Fruit fly (Drosophila melanogaster): ENCODE data around the gene Snoo.

Snoo gene

DNA sequence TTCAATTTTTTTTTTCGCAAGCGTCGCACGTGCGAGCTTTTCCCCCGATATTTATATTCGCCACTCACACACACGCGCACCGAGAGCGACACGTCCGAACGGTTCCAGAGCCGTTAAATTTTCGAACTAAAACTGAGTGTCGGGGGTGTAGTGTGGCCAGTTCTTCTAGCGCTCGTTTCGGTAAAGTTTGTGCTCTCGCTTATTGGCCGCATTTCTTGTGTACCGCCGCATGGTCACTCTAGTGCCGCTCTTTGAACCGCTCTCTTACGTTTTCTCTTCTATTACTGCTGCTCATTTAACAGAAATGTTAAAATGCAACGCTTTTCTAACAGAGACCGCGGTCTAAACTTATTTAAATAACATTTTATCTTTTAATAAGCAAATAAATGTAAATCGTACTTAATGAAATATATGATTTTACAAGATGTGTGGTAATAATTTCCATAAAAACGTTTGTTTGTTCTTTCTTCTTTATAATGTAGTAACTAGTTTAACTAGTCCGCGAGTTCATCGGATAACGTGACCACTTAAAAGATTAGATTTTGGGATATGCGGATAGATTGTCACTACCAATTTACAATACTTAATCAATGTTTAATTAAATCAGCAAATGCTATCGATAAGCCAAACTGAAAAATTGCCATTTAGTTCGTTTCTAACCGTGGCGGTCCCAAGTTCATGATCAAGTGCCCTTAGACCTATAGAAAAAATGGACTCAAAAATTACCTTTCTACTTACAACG is at the start of gene Snoo (continued):
- no peak for TF ChIP-seq CG10321 (GFP tag; IDR thresholded peaks at IDR 0.05)
- TF ChIP-seq CG14710 (tag; optimal IDR thresholded peaks at IDR 0.05): no peak
- no peak for TF ChIP-seq run (tag; optimal IDR thresholded peaks at IDR 0.05)
- TF ChIP-seq chinmo (GFP tag; IDR thresholded peaks at IDR 0.05; ENCODE audit: partially characterized antibody): peak; percentile 87; the same call in 2 of the 4 replicates
- TF ChIP-seq psq (GFP tag; optimal IDR thresholded peaks at IDR 0.05): no peak
- TF ChIP-seq pros (GFP tag; optimal IDR thresholded peaks at IDR 0.05): no peak
- no peak for TF ChIP-seq tin (GFP tag; optimal IDR thresholded peaks at IDR 0.05)
- no peak for TF ChIP-seq ken (GFP tag; IDR thresholded peaks at IDR 0.05)
- TF ChIP-seq Bgb (GFP tag; IDR thresholded peaks at IDR 0.05; ENCODE audit: partially characterized antibody): peak; percentile 61
- no peak for TF ChIP-seq btn (GFP tag; optimal IDR thresholded peaks at IDR 0.05)
- no peak for TF ChIP-seq CG4707 (GFP tag; optimal IDR thresholded peaks at IDR 0.05)
- TF ChIP-seq cg (GFP tag; optimal IDR thresholded peaks at IDR 0.05): peak; percentile 38
- TF ChIP-seq CG3065 (GFP tag; optimal IDR thresholded peaks at IDR 0.05): no peak
- TF ChIP-seq CG12942 (GFP tag; optimal IDR thresholded peaks at IDR 0.05): no peak
- TF ChIP-seq slou (GFP tag; optimal IDR thresholded peaks at IDR 0.05): no peak
- no peak for TF ChIP-seq Xrp1 (GFP tag; IDR thresholded peaks at IDR 0.05)
- no peak for TF ChIP-seq twi (tag; optimal IDR thresholded peaks at IDR 0.05)
- TF ChIP-seq CG10209 (GFP tag; optimal IDR thresholded peaks at IDR 0.05): no peak
- TF ChIP-seq Dref (GFP tag; IDR thresholded peaks at IDR 0.05): no peak
- TF ChIP-seq pzg (GFP tag; optimal IDR thresholded peaks at IDR 0.05): peak; percentile 88
- no peak for TF ChIP-seq CG7928 (GFP tag; optimal IDR thresholded peaks at IDR 0.05)
- TF ChIP-seq al (GFP tag; IDR thresholded peaks at IDR 0.05): no peak
- TF ChIP-seq bbx (GFP tag; IDR thresholded peaks at IDR 0.05; ENCODE audit: partially characterized antibody): peak; percentile 46; the same call in 1 of the 2 replicates
- TF ChIP-seq CG10959 (GFP tag; IDR thresholded peaks at IDR 0.05): no peak
- TF ChIP-seq croc (GFP tag; conservative IDR thresholded peaks at IDR 0.05): no peak
- no peak for TF ChIP-seq CG10366 (GFP tag; IDR thresholded peaks at IDR 0.05)
- TF ChIP-seq CG11085 (GFP tag; IDR thresholded peaks at IDR 0.05): no peak
- peak; percentile 28 for TF ChIP-seq caup (GFP tag; optimal IDR thresholded peaks at IDR 0.05; ENCODE audit: severe bottlenecking)
- no peak for TF ChIP-seq CG10979 (tag; optimal IDR thresholded peaks at IDR 0.05)
- no peak for TF ChIP-seq CG8281 (tag; optimal IDR thresholded peaks at IDR 0.05)
- no peak for TF ChIP-seq corto (GFP tag; optimal IDR thresholded peaks at IDR 0.05)
- no peak for TF ChIP-seq CG10462 (GFP tag; optimal IDR thresholded peaks at IDR 0.05)
- TF ChIP-seq wor (GFP tag; IDR thresholded peaks at IDR 0.05): no peak
- TF ChIP-seq Camta (GFP tag; optimal IDR thresholded peaks at IDR 0.05): no peak
- TF ChIP-seq mam (GFP tag; optimal IDR thresholded peaks at IDR 0.05): no peak
- no peak for TF ChIP-seq CG13424 (tag; optimal IDR thresholded peaks at IDR 0.05)
- no peak for TF ChIP-seq dati (GFP tag; IDR thresholded peaks at IDR 0.05)
- TF ChIP-seq sens-2 (GFP tag; IDR thresholded peaks at IDR 0.05): no peak
- no peak for TF ChIP-seq zf30C (GFP tag; optimal IDR thresholded peaks at IDR 0.05)
- no peak for TF ChIP-seq Ada2b (GFP tag; IDR thresholded peaks at IDR 0.05)
- no peak for TF ChIP-seq scrt (GFP tag; optimal IDR thresholded peaks at IDR 0.05)
- TF ChIP-seq Fer1 (GFP tag; optimal IDR thresholded peaks at IDR 0.05): no peak
- no peak for TF ChIP-seq CG18011 (GFP tag; optimal IDR thresholded peaks at IDR 0.05)
- TF ChIP-seq CG10565 (GFP tag; optimal IDR thresholded peaks at IDR 0.05): no peak
- TF ChIP-seq bab2 (GFP tag; optimal IDR thresholded peaks at IDR 0.05): no peak
- TF ChIP-seq HLH3B (GFP tag; IDR thresholded peaks at IDR 0.05): no peak
- TF ChIP-seq CG6683 (GFP tag; optimal IDR thresholded peaks at IDR 0.05): no peak
- no peak for TF ChIP-seq Bdp1 (GFP tag; optimal IDR thresholded peaks at IDR 0.05)
- TF ChIP-seq NC2α (GFP tag; optimal IDR thresholded peaks at IDR 0.05): no peak
- TF ChIP-seq nerfin-1 (tag; optimal IDR thresholded peaks at IDR 0.05): no peak

Data from whole organism, embryonic.